Fruit fly (Drosophila melanogaster): ENCODE measurements around the gene CG32485.

DNA sequence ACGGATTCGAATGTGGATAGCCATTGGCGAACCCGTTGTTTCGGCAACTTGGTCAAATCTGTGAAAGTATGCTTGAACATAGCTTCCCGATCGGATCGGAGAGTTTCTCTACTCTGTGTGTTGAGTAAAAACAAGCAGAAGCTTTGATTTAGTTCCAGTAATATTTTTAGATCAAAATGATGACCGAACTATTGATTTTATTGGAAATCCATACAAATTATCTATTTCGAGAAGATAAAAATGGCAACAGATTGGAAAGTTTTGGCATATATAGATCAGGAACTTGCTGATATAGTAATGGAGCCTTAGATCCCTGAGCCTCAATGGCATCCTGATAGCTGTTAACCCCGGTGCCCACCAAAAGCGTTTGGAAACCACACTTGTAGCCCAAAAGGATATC lies 34.2 kb upstream of the CG32485 start, which contains the start of gene CG32488:
- TF ChIP-seq sv (GFP tag; optimal IDR thresholded peaks at IDR 0.05) = no peak
- TF ChIP-seq rgr (GFP tag; optimal IDR thresholded peaks at IDR 0.05) = no peak
- TF ChIP-seq Hr78 (GFP tag; optimal IDR thresholded peaks at IDR 0.05) = no peak
- no peak for TF ChIP-seq fru (GFP tag; optimal IDR thresholded peaks at IDR 0.05)
- no peak for TF ChIP-seq dl (GFP tag; optimal IDR thresholded peaks at IDR 0.05; ENCODE audit: insufficient read depth in 1 of 2, partially characterized antibody in 2 of 2)
- TF ChIP-seq h (GFP tag; optimal IDR thresholded peaks at IDR 0.05) = no peak
- no peak for TF ChIP-seq Hnf4 (GFP tag; optimal IDR thresholded peaks at IDR 0.05)
- TF ChIP-seq psq (GFP tag; optimal IDR thresholded peaks at IDR 0.05) = no peak
- no peak for TF ChIP-seq pan (optimal IDR thresholded peaks at IDR 0.05)
- no peak for TF ChIP-seq GATAd (GFP tag; optimal IDR thresholded peaks at IDR 0.05)
